Fruit fly (Drosophila melanogaster) whole organism: Measurements from ENCODE around the gene CG31974.

ENCODE experiments used
- CG8478 ChIP-seq: fragments of >200 bp; optimal IDR thresholded peaks from 2 replicates; lab custom pipeline; 2018; ENCODE audit warnings: inconsistent platforms
- Dll ChIP-seq: fragments of >200 bp; optimal IDR thresholded peaks from 2 replicates; lab custom pipeline; 2017
- EcR ChIP-seq, 2 experiments: fragments of >200 bp; optimal IDR thresholded peaks; 2 replicates each; lab custom pipeline; 2017; ENCODE audit warnings: missing biosample characterization in 2 of 2, missing genetic modification characterization in 2 of 2, missing genetic modification reagents in 2 of 2
- pan ChIP-seq: fragments of >200 bp; optimal IDR thresholded peaks from 2 replicates; lab custom pipeline; 2017
- psq ChIP-seq: fragments of >200 bp; optimal IDR thresholded peaks from 2 replicates; lab custom pipeline; 2017
- usp ChIP-seq: fragments of >200 bp; optimal IDR thresholded peaks from 2 replicates; lab custom pipeline; 2017; ENCODE audit warnings: missing biosample characterization, missing genetic modification characterization, mixed read lengths

CG31974 gene

DNA sequence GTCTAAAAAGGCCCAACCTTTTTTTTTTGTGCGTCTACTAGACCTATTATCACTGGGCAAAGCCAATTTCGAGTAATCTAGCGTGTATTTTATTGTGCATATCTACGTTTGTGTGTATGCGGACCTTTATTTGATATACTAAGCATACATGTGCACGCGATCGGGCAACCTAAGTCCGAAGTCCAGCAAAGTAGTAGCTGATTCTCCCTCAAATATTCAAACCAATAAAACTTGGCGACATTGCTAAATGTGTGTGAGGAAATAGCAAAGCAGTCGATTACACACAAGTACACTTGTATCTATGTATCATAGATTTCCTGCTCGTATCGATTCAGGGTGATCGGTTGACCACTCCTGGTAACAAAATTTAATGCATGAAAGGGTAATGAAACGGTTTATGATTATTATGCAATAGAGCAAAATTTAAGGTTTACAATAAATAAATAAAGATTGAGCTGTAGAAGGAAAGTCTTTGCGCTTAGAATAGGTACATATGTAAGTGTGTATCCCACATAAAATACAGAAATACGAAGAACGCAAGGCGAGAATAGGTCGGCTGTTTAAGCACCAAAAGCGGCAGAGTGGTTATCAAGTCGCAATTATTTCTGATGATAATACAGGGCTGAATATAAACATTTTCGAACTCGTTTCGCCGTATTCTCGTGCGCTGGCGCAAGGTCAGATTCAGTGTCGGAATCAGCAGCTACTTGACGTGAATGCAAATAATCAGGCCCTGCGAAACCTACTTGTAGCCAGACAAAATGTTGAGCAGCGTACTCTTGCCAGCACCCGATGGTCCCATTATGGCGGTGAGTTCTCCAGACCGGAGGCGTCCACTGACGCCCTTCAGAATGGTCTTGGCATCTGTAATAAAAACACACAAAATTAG, 17.3 kb downstream of the CG31974 start:
- TF ChIP-seq usp, result no peak
- TF ChIP-seq EcR (GFP tag; optimal IDR thresholded peaks at IDR 0.05; lab: Kevin White, UChicago), result no peak
- TF ChIP-seq CG8478, result no peak
- TF ChIP-seq pan (lab: Kevin White, UChicago), result no peak
- no peak for TF ChIP-seq Dll
- TF ChIP-seq psq, result no peak

DNA sequence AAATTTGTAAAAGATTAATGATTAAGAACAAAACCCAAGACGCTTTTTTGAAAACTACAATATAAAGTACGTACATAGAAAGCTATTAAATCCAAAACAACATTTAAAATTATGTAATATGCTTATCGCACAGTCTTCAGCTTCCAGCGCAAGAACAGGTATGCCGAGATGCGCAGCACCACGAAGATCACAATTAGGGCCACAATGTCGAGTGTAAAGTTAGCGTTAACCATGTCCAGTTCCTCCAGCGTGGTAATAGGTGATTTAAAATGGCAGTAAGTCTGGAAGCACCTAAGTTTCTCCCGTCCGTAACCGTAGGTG, 19.9 kb downstream of the CG31974 start:
- TF ChIP-seq pan (lab: Kevin White, UChicago) (no peak), CG8478 (no peak), Dll (no peak), usp (no peak), psq (no peak), EcR (GFP tag; optimal IDR thresholded peaks at IDR 0.05; lab: Kevin White, UChicago) (no peak)

DNA sequence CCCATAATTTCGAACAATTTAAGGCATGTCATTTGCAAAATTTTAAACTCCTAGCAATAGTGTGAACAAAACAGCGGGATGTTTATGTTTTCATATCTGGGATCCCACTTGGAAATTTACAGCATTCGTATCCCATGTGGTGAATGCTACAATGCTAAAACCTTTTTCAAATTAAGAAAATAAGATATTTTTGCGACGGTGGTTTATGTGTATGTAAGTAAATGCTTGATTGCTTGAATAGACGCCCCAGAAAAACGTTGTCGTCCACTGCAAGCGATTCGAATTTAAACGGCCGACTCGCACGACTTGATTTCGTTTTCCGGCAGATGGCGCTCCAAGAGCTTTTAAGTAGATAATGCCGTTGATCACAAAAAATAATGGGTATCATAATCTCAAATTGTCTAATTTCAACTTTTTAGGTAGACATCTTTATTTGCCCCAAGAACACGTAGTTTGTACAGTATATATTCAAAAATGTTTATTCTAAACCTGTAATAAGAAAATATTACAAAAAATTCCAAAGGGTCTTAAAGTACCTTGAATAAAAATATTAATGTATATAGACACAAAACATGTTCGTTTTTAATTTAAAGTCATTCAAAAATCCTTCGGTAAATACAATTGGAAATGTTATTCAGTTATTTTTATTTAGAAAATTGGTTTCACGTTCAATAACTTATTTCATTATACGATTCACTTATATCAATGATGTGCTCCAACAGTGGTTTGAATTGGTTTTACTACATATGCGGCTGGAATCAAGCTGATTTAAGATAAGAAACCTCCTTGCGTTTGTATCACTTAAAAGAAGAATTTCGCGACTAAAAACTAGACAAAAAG, 20.5 kb downstream of the CG31974 start:
- TF ChIP-seq CG8478 (no peak), EcR (GFP tag; optimal IDR thresholded peaks at IDR 0.05; lab: Kevin White, UChicago) (no peak), psq (no peak), usp (no peak), pan (lab: Kevin White, UChicago) (no peak), Dll (no peak)

DNA sequence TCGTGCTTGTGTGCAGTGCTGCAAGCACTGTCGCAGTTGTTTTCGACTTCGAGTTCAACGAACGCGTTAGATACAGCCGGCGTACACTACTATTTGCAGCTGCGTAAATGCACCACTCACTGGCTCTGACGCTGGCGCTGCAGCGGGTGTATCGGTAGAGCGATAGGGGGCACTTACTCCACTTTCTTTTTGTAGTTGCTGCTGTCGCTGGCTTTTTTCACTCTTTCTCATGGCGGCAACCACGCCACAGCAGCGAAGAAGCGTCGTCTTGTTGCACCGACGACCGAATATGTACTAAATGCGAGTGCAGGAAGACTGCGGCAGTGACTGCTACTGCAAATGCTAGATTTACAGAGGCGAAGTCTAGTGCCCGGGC, 21.4 kb downstream of the CG31974 start, which contains the start of gene CG4822:
Gene CG4822 (minus strand): TSS at position 299 of the 376 bp plus-strand sequence.
- no peak for TF ChIP-seq psq
- peak in 1 of 2 experiments; percentile 91 for TF ChIP-seq EcR (GFP tag; optimal IDR thresholded peaks at IDR 0.05; lab: Kevin White, UChicago)

DNA sequence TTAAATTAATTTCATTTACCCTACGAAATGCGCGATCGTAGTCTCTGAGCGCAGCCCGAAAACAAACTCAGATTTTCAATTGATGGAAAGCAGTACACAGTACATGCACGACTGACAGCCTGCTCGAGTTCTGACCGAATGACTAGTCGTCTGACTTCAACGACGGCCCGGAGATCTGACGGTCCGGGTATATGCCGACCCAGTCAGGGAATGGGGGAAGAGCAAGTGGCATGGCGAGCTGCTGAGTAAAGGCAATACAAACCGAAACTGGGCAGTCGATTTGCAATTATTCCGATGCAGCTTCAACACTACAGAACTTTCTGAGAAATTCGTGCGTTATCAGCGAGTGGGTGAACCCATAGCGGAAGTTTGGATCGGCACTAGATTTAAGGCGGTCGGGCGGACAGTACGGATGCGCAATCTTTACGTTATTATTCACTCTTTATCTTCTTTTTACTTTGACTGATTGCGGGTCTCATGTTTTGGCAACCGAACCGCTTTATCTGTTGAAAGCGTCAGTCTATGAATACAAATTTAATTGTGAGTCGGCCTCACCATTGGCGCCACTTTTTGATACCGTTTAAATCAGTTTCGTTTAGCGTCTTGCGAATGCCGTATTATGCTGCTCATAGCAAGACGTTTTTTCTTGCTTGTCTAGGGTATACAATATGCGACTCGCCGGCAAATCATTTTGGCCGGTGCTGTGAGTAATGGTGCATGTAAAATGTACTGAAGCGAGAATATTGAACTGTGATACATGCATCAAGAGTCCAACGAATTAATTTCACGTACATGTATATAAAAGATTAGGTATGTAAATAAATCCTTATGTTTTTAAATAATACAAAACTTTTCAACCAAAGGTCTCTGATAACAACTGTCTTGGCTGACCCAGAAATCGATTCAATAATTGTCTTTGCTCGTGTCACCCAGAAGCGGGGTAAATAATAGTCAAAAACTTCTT, 22.1 kb downstream of the CG31974 start:
- TF ChIP-seq Dll, result no peak

DNA sequence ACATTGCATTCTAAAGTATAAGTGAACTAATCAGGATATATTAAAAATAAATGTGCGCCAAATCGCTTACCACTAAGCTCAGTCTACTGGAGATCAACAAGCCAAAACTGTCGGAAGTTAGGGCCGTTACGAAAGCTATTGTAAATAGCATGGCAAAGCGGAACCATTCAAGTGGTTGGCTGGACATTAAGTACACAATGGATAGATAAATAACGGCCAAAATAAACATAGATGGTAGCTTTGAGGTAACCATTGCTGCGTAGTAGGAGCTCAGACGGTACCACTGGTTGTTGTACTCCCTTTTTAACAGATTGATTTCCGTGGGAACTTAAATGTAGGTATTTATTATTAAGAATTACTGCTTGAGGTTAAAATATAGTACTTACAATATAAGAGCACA, 25.1 kb downstream of the CG31974 start:
- TF ChIP-seq usp (no peak), CG8478 (no peak), psq (no peak), EcR (GFP tag; optimal IDR thresholded peaks at IDR 0.05; lab: Kevin White, UChicago) (no peak), Dll (no peak), pan (lab: Kevin White, UChicago) (no peak)

DNA sequence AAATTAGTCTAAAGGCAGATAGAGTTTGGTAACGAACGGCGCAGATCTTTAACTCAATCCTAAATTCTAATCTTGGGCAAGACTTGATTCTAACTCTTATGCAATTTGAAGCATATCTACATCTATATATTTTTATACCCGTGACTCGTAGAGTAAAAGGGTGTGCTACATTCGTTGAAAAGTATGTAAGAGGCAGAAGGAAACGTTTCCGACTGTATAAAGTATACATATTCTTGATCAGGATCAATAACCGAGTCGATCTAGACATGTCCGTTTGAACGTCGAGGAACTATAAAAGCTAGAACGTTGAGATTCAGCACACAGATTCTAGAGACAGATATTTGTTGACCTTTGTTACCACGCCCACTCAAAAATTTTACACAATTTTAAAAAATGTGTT, 26.5 kb downstream of the CG31974 start, which contains the start of gene CG13694:
Gene CG13694 (minus strand): TSS at position 101 of the 400 bp plus-strand sequence.
- TF ChIP-seq EcR (GFP tag; optimal IDR thresholded peaks at IDR 0.05; lab: Kevin White, UChicago), result no peak
- TF ChIP-seq Dll, result no peak
- TF ChIP-seq usp, result no peak
- no peak for TF ChIP-seq CG8478
- no peak for TF ChIP-seq psq
- no peak for TF ChIP-seq pan (lab: Kevin White, UChicago)

DNA sequence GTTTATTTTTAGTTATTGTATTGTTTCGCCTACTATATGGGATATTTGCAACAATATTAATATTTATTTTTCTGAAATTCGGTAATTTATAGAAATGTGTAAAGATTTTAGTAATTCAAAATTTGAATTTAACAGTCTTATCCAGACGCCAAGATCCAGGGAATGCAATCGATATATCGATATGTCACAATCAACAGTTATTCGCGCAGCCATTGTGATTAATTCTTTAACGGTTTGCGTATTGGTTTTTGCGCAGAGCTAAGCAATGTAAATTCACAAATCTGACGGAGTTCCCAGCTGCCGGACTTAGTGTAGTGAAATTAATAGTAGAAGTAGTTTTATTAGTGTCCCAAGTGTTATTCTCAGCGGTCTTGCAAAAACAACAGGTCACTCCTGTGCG, 28.5 kb downstream of the CG31974 start, which contains the start of gene ND-15:
Gene ND-15 (plus strand): TSS at position 298 of the 400 bp plus-strand sequence.
- no peak for TF ChIP-seq Dll
- TF ChIP-seq usp, result no peak
- TF ChIP-seq psq, result no peak
- no peak for TF ChIP-seq CG8478
- no peak for TF ChIP-seq pan (lab: Kevin White, UChicago)
- no peak for TF ChIP-seq EcR (GFP tag; optimal IDR thresholded peaks at IDR 0.05; lab: Kevin White, UChicago)

DNA sequence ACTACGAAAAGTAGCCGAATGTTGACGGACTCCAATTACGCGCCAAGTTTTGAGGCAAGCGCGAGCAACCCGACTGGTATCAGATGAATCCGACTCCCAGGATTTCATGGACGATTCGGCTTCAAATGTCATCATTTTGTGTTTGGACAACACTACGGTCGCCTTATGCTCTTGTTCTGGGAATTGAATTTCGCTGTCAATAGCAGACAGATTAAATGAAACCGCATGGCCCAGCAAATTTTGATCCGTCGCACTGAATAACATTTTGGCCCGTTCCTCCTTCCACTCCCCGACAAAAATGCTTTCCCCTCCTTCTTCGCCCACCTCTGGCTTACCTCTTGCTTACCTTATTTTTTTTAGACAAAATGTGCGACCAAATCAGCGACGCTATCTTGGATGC, 32.8 kb downstream of the CG31974 start:
- TF ChIP-seq Dll, result no peak
- TF ChIP-seq EcR (GFP tag; optimal IDR thresholded peaks at IDR 0.05; lab: Kevin White, UChicago), result no peak
- TF ChIP-seq pan (lab: Kevin White, UChicago), result no peak
- no peak for TF ChIP-seq psq
- TF ChIP-seq usp, result no peak
- TF ChIP-seq CG8478, result no peak

DNA sequence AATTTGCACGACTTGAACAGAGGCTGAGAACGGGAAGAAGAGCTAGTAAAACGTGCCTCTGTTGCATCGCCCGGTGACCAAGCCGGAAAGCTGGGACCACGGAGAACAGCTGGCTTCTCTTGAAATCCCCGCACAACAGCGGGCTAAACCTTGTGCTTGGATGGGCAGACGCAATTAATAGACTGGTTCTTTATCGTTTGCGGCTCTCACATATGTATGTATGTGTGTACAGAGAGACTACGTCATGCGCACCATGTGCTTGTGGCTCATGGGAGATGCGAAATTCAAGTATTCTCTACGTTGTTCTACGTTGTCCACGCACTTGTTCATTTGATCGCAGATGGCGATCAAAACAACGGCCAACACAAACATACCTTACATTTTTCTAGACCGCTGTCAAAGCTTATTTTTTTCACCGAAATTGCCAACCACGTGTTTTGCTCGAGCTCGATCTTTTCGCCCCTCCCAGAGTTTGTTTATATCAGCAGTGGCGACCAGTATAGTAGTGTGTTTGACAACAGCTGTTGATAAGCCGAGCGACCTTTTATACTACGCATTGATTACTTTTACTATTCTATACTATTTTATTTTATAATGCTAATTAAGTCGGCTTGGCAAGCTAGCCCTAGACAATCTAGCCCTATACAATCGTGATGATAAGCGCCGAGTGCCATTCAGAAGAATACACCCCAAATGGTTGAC, 33.6 kb downstream of the CG31974 start:
- no peak for TF ChIP-seq EcR (GFP tag; optimal IDR thresholded peaks at IDR 0.05; lab: Kevin White, UChicago)
- TF ChIP-seq psq, result no peak
- TF ChIP-seq usp, result no peak
- TF ChIP-seq Dll, result no peak
- no peak for TF ChIP-seq pan (lab: Kevin White, UChicago)
- TF ChIP-seq CG8478, result no peak

DNA sequence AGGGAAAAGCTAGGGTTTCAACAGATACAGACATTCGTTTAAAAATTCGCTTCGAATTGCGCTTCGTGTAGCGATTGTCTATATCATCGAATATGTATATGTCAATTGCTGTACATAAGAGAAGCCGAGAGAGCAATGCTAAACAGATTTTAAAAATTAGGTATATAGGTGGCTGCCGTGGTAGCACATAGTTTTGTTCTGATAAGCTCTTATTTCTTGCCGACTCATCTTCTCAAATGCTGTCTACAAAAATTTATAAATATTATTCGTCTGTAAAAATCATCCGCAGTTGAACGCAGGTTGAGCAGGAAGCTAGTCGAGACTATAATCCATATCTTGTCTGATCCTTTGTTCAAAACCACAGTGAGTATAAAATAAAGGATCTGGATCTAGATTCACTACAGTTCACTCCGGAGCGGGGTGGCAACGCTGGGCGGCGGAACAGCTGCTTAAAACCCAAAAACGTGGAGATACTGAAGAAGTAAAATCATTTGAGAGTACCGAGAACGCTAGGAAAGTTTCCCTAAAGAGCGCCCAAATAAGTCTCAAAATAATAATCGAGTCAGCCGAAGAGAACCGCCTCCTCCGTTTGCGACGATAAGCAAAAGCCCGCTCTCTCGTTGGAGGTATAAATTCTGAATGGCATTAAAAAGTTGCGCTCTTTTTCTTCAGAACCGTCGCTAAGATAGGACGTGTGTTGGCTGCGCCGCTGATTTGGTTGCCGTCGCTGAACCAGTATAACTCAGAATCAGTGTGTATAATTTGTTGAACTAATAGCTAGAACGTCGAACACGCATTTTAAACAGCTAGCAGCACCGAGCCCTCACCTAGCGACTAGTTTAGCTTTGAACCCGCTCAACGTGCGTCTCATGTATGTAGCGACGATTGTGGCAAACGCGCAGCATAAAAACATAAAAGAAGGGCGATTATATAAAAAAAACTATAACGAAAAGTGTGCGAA, 35.1 kb downstream of the CG31974 start:
- TF ChIP-seq pan (lab: Kevin White, UChicago) (no peak), usp (no peak), EcR (GFP tag; optimal IDR thresholded peaks at IDR 0.05; lab: Kevin White, UChicago) (no peak), Dll (no peak), CG8478 (no peak), psq (no peak)
